1 fruit fly cellular context compared by ENCODE assay signal in genomic region chr3L:19979592-19979991, dm6.
A peak's percentile ranks its signal among the peaks of the same experiment; 100 is the strongest.
TF ChIP-seq lines count a peak whose summit lies in the region.

TSS of gene CG14182 (minus strand) at chr3L:19979812.

TF ChIP-seq in whole organism, embryonic, 481 proteins besides CTCF, POLR2A, EP300 and RAD21 (continued from another document):
- TF ChIP-seq gfzf (GFP tag; optimal IDR thresholded peaks at IDR 0.05; lab: Kevin White, UChicago) = peak; percentile 79
- TF ChIP-seq CG12071 (GFP tag; optimal IDR thresholded peaks at IDR 0.05; lab: Kevin White, UChicago) = no peak
TF ChIP-seq in whole organism, embryonic: peak in this region for 24.
